Fruit fly (Drosophila melanogaster): ENCODE results near the gene CG3437.
A peak's percentile ranks its signal among the peaks of the same experiment; 100 is the strongest.

The CG3437 gene

dm6 chr3L:9441907-9442479 is 15.5 kb downstream of the CG3437 start, which contains the start of the genes Bet3 and Nf-YA:
Bet3 (minus strand) TSS chr3L:9442267.
Nf-YA (minus strand) TSS chr3L:9442267.
- TF ChIP-seq gem (tag; optimal IDR thresholded peaks at IDR 0.05), result peak; percentile 51
- peak; percentile 78 for TF ChIP-seq Xbp1 (GFP tag; optimal IDR thresholded peaks at IDR 0.05)
- no peak for TF ChIP-seq GATAe (GFP tag; conservative IDR thresholded peaks at IDR 0.05)
- TF ChIP-seq CG12299 (tag; optimal IDR thresholded peaks at IDR 0.05), result no peak
- TF ChIP-seq CG1792 (GFP tag; optimal IDR thresholded peaks at IDR 0.05), result peak; percentile 27
- TF ChIP-seq CG34376 (GFP tag; optimal IDR thresholded peaks at IDR 0.05), result peak; percentile 8
- peak; percentile 50 for TF ChIP-seq HLH54F (GFP tag; optimal IDR thresholded peaks at IDR 0.05)
- no peak for TF ChIP-seq CG1529 (GFP tag; optimal IDR thresholded peaks at IDR 0.05)
- peak; percentile 90 for TF ChIP-seq BEAF-32 (GFP tag; optimal IDR thresholded peaks at IDR 0.05)
- TF ChIP-seq CG1024 (GFP tag; IDR thresholded peaks at IDR 0.05), result no peak
- TF ChIP-seq CG6813 (GFP tag; optimal IDR thresholded peaks at IDR 0.05), result no peak
- 0 out of 2 replicates have a peak, but pooled peaks have one; percentile 33 for TF ChIP-seq Rx (GFP tag; IDR thresholded peaks at IDR 0.05)
- TF ChIP-seq CG12769 (tag; optimal IDR thresholded peaks at IDR 0.05), result peak; percentile 43
- TF ChIP-seq CG17385 (GFP tag; optimal IDR thresholded peaks at IDR 0.05), result peak; percentile 8
- TF ChIP-seq Ada2b (GFP tag; IDR thresholded peaks at IDR 0.05), result peak; percentile 47; the same call in 1 of the 2 replicates
- peak; percentile 11; the same call in 1 of the 3 replicates for TF ChIP-seq Optix (GFP tag; IDR thresholded peaks at IDR 0.05)
- TF ChIP-seq CG7839 (tag; optimal IDR thresholded peaks at IDR 0.05), result peak; percentile 41
- TF ChIP-seq CG8359 (GFP tag; optimal IDR thresholded peaks at IDR 0.05; ENCODE audit: borderline replicate concordance), result no peak
- no peak for TF ChIP-seq oc (tag; optimal IDR thresholded peaks at IDR 0.05)
- TF ChIP-seq CG10366 (GFP tag; IDR thresholded peaks at IDR 0.05), result peak; percentile 45
- peak; percentile 55; the same call in 1 of the 2 replicates for TF ChIP-seq ara (GFP tag; IDR thresholded peaks at IDR 0.05)
- TF ChIP-seq CG7271 (tag; optimal IDR thresholded peaks at IDR 0.05), result no peak
- TF ChIP-seq CG18599 (GFP tag; optimal IDR thresholded peaks at IDR 0.05), result peak; percentile 29
- peak; percentile 58 for TF ChIP-seq CG9817 (tag; optimal IDR thresholded peaks at IDR 0.05)
- peak; percentile 88 for TF ChIP-seq NFAT (GFP tag; IDR thresholded peaks at IDR 0.05)
- TF ChIP-seq Hr39 (optimal IDR thresholded peaks at IDR 0.05), result no peak
- TF ChIP-seq chinmo (GFP tag; IDR thresholded peaks at IDR 0.05; ENCODE audit: partially characterized antibody), result 0 out of 4 replicates have a peak, but pooled peaks have one; percentile 46
- TF ChIP-seq Opbp (GFP tag; IDR thresholded peaks at IDR 0.05; ENCODE audit: partially characterized antibody), result peak; percentile 83
- peak; percentile 38 for TF ChIP-seq Sin3A (optimal IDR thresholded peaks at IDR 0.05)
- peak; percentile 20 for TF ChIP-seq scrt (GFP tag; optimal IDR thresholded peaks at IDR 0.05)
- TF ChIP-seq CG10209 (GFP tag; optimal IDR thresholded peaks at IDR 0.05), result peak; percentile 36
- no peak for TF ChIP-seq danr (GFP tag; IDR thresholded peaks at IDR 0.05)
- TF ChIP-seq Trl (optimal IDR thresholded peaks at IDR 0.05), result no peak
- peak; percentile 39 for TF ChIP-seq Trl (GFP tag; optimal IDR thresholded peaks at IDR 0.05)
- peak; percentile 73 for TF ChIP-seq CG2129 (GFP tag; IDR thresholded peaks at IDR 0.05; ENCODE audit: partially characterized antibody)
- TF ChIP-seq pho (GFP tag; optimal IDR thresholded peaks at IDR 0.05), result peak; percentile 43
- no peak for TF ChIP-seq Doc2 (GFP tag; IDR thresholded peaks at IDR 0.05)
- TF ChIP-seq CG7786 (GFP tag; optimal IDR thresholded peaks at IDR 0.05), result peak; percentile 51
- TF ChIP-seq ase (GFP tag; IDR thresholded peaks at IDR 0.05), result no peak
- TF ChIP-seq CG1647 (GFP tag; optimal IDR thresholded peaks at IDR 0.05), result peak; percentile 26
- TF ChIP-seq CG3163 (GFP tag; optimal IDR thresholded peaks at IDR 0.05), result peak; percentile 17
- TF ChIP-seq sisA (GFP tag; IDR thresholded peaks at IDR 0.05), result peak; percentile 71
- TF ChIP-seq mam (GFP tag; optimal IDR thresholded peaks at IDR 0.05), result peak; percentile 90
- no peak for TF ChIP-seq eve (GFP tag; optimal IDR thresholded peaks at IDR 0.05)
- peak; percentile 31; the same call in 1 of the 2 replicates for TF ChIP-seq CG17328 (GFP tag; IDR thresholded peaks at IDR 0.05)
- peak; percentile 32 for TF ChIP-seq lab (GFP tag; optimal IDR thresholded peaks at IDR 0.05)
- TF ChIP-seq btn (GFP tag; optimal IDR thresholded peaks at IDR 0.05), result no peak
- no peak for TF ChIP-seq CG11398 (GFP tag; optimal IDR thresholded peaks at IDR 0.05)
- peak; percentile 57; the same call in 1 of the 2 replicates for TF ChIP-seq CG11085 (GFP tag; IDR thresholded peaks at IDR 0.05)
- no peak for TF ChIP-seq odd (GFP tag; optimal IDR thresholded peaks at IDR 0.05)
- TF ChIP-seq lilli (GFP tag; optimal IDR thresholded peaks at IDR 0.05), result peak; percentile 70
